Worm (Caenorhabditis elegans): Measurements from ENCODE around the gene srz-58.

- no peak for TF ChIP-seq atf-7 (tag; optimal IDR thresholded peaks at IDR 0.05)
- TF ChIP-seq zfh-2 (GFP tag; conservative IDR thresholded peaks at IDR 0.05) = no peak
- no peak for TF ChIP-seq him-1 (tag; optimal IDR thresholded peaks at IDR 0.05)
- no peak for TF ChIP-seq B0035.1 (tag; optimal IDR thresholded peaks at IDR 0.05)
- TF ChIP-seq F55B11.4 (tag; optimal IDR thresholded peaks at IDR 0.05; ENCODE audit: borderline replicate concordance, insufficient read depth) = no peak
- TF ChIP-seq F10E7.11 (tag; optimal IDR thresholded peaks at IDR 0.05) = no peak
These were observed 16.6 kb upstream of the srz-58 start, which contains the start of gene K10G4.5 for ce11 chrV:17301375-17301774.

Measured in whole organism, young adult.